Fruit fly (Drosophila melanogaster): ENCODE data around the gene Lasp.

Lasp gene

dm6 chr3L:16661167-16662109 is 50.0 kb downstream of the Lasp start, which contains the start of gene Baldspot (continued):
- TF ChIP-seq Gug (GFP tag; IDR thresholded peaks at IDR 0.05) (0 out of 2 replicates have a peak, but pooled peaks have one; percentile 34), Eip78C (GFP tag) (peak; percentile 96), Eip75B (GFP tag; optimal IDR thresholded peaks at IDR 0.05) (peak; percentile 71), CG6792 (GFP tag; optimal IDR thresholded peaks at IDR 0.05) (peak; percentile 52), Hr38 (GFP tag; optimal IDR thresholded peaks at IDR 0.05) (no peak), CG11902 (GFP tag; optimal IDR thresholded peaks at IDR 0.05) (peak; percentile 20), pdm3 (GFP tag; optimal IDR thresholded peaks at IDR 0.05) (peak; percentile 64), CG6854 (GFP tag; optimal IDR thresholded peaks at IDR 0.05) (peak; percentile 49), CG3032 (tag; optimal IDR thresholded peaks at IDR 0.05) (peak; percentile 79), CG15336 (GFP tag; IDR thresholded peaks at IDR 0.05) (peak; percentile 52), Sox15 (GFP tag; optimal IDR thresholded peaks at IDR 0.05) (peak; percentile 8)

dm6 chr3L:16659959-16660870 is 51.3 kb downstream of the Lasp start:
- TF ChIP-seq CG3919 (GFP tag; optimal IDR thresholded peaks at IDR 0.05) (peak; percentile 98), Ets21C (GFP tag; optimal IDR thresholded peaks at IDR 0.05) (peak; percentile 92), cyc (GFP tag; optimal IDR thresholded peaks at IDR 0.05) (peak; percentile 96), Lpt (GFP tag; optimal IDR thresholded peaks at IDR 0.05) (peak; percentile 97), pdm3 (GFP tag; optimal IDR thresholded peaks at IDR 0.05) (peak; percentile 97), dac (GFP tag; optimal IDR thresholded peaks at IDR 0.05) (peak; percentile 96), OdsH (GFP tag; optimal IDR thresholded peaks at IDR 0.05) (peak; percentile 98), Sox14 (GFP tag; optimal IDR thresholded peaks at IDR 0.05) (peak; percentile 94), ss (GFP tag; optimal IDR thresholded peaks at IDR 0.05) (peak; percentile 90 to 96), CG6792 (GFP tag; optimal IDR thresholded peaks at IDR 0.05) (peak; percentile 96), CG11294 (GFP tag; IDR thresholded peaks at IDR 0.05) (peak; percentile 91), Eip93F (GFP tag; optimal IDR thresholded peaks at IDR 0.05) (peak; percentile 89), dsx (GFP tag; optimal IDR thresholded peaks at IDR 0.05; ENCODE audit: poor library complexity, severe bottlenecking) (peak; percentile 90), eg (GFP tag; IDR thresholded peaks at IDR 0.05) (peak; percentile 95), CG31627 (GFP tag; optimal IDR thresholded peaks at IDR 0.05) (peak; percentile 94), lz (GFP tag; optimal IDR thresholded peaks at IDR 0.05) (peak; percentile 95), Eip78C (GFP tag) (peak; percentile 99), acj6 (GFP tag; optimal IDR thresholded peaks at IDR 0.05) (peak; percentile 97), CG8319 (GFP tag; optimal IDR thresholded peaks at IDR 0.05) (peak; percentile 93), spab (GFP tag; optimal IDR thresholded peaks at IDR 0.05) (peak; percentile 98), topi (GFP tag; optimal IDR thresholded peaks at IDR 0.05) (peak; percentile 97), CG6808 (GFP tag; optimal IDR thresholded peaks at IDR 0.05) (peak; percentile 96), fkh (GFP tag; optimal IDR thresholded peaks at IDR 0.05) (peak; percentile 91), CG6276 (GFP tag; optimal IDR thresholded peaks at IDR 0.05) (peak; percentile 98), CG6163 (GFP tag; IDR thresholded peaks at IDR 0.05) (peak; percentile 93), fd59A (GFP tag; optimal IDR thresholded peaks at IDR 0.05) (peak; percentile 96), CG10669 (GFP tag; optimal IDR thresholded peaks at IDR 0.05) (peak; percentile 98), CG1621 (tag; optimal IDR thresholded peaks at IDR 0.05) (peak; percentile 91), CG9139 (GFP tag; optimal IDR thresholded peaks at IDR 0.05) (peak; percentile 93), Blimp-1 (GFP tag; optimal IDR thresholded peaks at IDR 0.05) (peak; percentile 89), Eip75B (GFP tag; optimal IDR thresholded peaks at IDR 0.05) (peak; percentile 96), CG4318 (GFP tag; optimal IDR thresholded peaks at IDR 0.05) (peak; percentile 99), svp (GFP tag) (peak; percentile 96), Gug (GFP tag; IDR thresholded peaks at IDR 0.05) (peak; percentile 92), Sox15 (GFP tag; optimal IDR thresholded peaks at IDR 0.05) (peak; percentile 95), net (GFP tag; optimal IDR thresholded peaks at IDR 0.05) (peak; percentile 97), CG7368 (GFP tag; optimal IDR thresholded peaks at IDR 0.05) (peak; percentile 93), Hr4 (GFP tag; optimal IDR thresholded peaks at IDR 0.05) (peak; percentile 97), Met (GFP tag; optimal IDR thresholded peaks at IDR 0.05) (peak; percentile 95), CG34406 (GFP tag; optimal IDR thresholded peaks at IDR 0.05) (peak; percentile 97)
